3 worm cellular contexts compared by ENCODE assay signal in genomic region chrV:15773941-15774340, ce11.
TF ChIP-seq lines count a peak whose summit lies in the region.

No protein-coding gene starts in this region.

TF ChIP-seq in whole organism, L1 larva, 84 proteins besides CTCF, POLR2A, EP300 and RAD21:
- TF ChIP-seq lin-14 (GFP tag; optimal IDR thresholded peaks at IDR 0.05; lab: Kevin White, UChicago) = peak; percentile 10
- TF ChIP-seq rnt-1 (tag; optimal IDR thresholded peaks at IDR 0.05; lab: Kevin White, UChicago) = no peak
- peak; percentile 14 for TF ChIP-seq fkh-8 (tag; optimal IDR thresholded peaks at IDR 0.05; lab: Kevin White, UChicago)
- TF ChIP-seq blmp-1 (tag; optimal IDR thresholded peaks at IDR 0.05; lab: Kevin White, UChicago) = peak; percentile 18
- no peak for TF ChIP-seq swsn-7 (tag; optimal IDR thresholded peaks at IDR 0.05; lab: Kevin White, UChicago)
- TF ChIP-seq jun-1 (tag; optimal IDR thresholded peaks at IDR 0.05; lab: Kevin White, UChicago) = no peak
- TF ChIP-seq efl-1 (optimal IDR thresholded peaks at IDR 0.05; lab: Kevin White, UChicago) = no peak
- TF ChIP-seq efl-1 (GFP tag; optimal IDR thresholded peaks at IDR 0.05 in 1 of 2; lab: Kevin White, UChicago) = peak in 1 of 2 experiments; percentile 78

TF ChIP-seq in whole organism, L2 larva, 48 proteins besides CTCF, POLR2A, EP300 and RAD21:
- no peak for TF ChIP-seq ceh-16 (tag; optimal IDR thresholded peaks at IDR 0.05; lab: Kevin White, UChicago)
- peak in 1 of 2 experiments; percentile 1 for TF ChIP-seq mdl-1 (tag; optimal IDR thresholded peaks at IDR 0.05; lab: Kevin White, UChicago)
- TF ChIP-seq nhr-6 (tag; optimal IDR thresholded peaks at IDR 0.05; lab: Kevin White, UChicago) = no peak
- peak; percentile 29 for TF ChIP-seq sma-9 (GFP tag; optimal IDR thresholded peaks at IDR 0.05; lab: Kevin White, UChicago)
- no peak for TF ChIP-seq sma-9 (tag; optimal IDR thresholded peaks at IDR 0.05; lab: Kevin White, UChicago)

TF ChIP-seq in whole organism, L4 larva, 104 proteins besides CTCF, POLR2A, EP300 and RAD21:
- TF ChIP-seq nhr-28 (tag; optimal IDR thresholded peaks at IDR 0.05; lab: Kevin White, UChicago) (peak; percentile 21), rbr-2 (tag; optimal IDR thresholded peaks at IDR 0.05; lab: Kevin White, UChicago) (no peak), mdl-1 (tag; optimal IDR thresholded peaks at IDR 0.05; lab: Kevin White, UChicago) (peak; percentile 16 to 53), daf-16 (GFP tag; optimal IDR thresholded peaks at IDR 0.05; lab: Kevin White, UChicago) (no peak), daf-16 (tag; optimal IDR thresholded peaks at IDR 0.05; lab: Kevin White, UChicago) (peak; percentile 55), mxl-3 (GFP tag; optimal IDR thresholded peaks at IDR 0.05; lab: Kevin White, UChicago) (peak; percentile 80), ztf-11 (tag; optimal IDR thresholded peaks at IDR 0.05; lab: Kevin White, UChicago) (no peak), jun-1 (tag; optimal IDR thresholded peaks at IDR 0.05; lab: Kevin White, UChicago) (no peak), dmd-6 (GFP tag; IDR thresholded peaks at IDR 0.05; lab: Robert Waterston, UW) (peak; percentile 46; the same call in 1 of the 2 replicates)

Comparison
In these comparisons a context has a peak if more than half of its experiments do, and no peak if none do; other contexts are left out.
1. Of the 29 proteins assayed by ChIP-seq in both whole organism, L4 larva and whole organism, L1 larva: peak only in whole organism, L4 larva: mdl-1 and nhr-28; only in whole organism, L1 larva: none; in both: none; in neither: 27.